Worm (Caenorhabditis elegans) whole organism, L4 larva: ENCODE data around the gene nas-11.
A peak's percentile ranks its signal among the peaks of the same experiment; 100 is the strongest.

ENCODE experiments used
- F10B5.3 ChIP-seq: sonication (generic microtip); optimal IDR thresholded peaks from 2 replicates; lab custom pipeline; 2016; ENCODE audit warnings: mild to moderate bottlenecking, missing genetic modification characterization, missing compliant biosample characterization
- T20F7.1 ChIP-seq: fragments of 200-800 bp; sonication (Bioruptor generic); optimal IDR thresholded peaks from 2 replicates; lab custom pipeline; 2018; ENCODE audit warnings: mild to moderate bottlenecking, missing genetic modification characterization, missing compliant biosample characterization
- T26A8.4 ChIP-seq: fragments of 200-800 bp; sonication (Bioruptor generic); IDR thresholded peaks from 2 replicates; pipeline ENCODE4 v1.3.6; 2022; ENCODE audit warnings: missing genetic modification characterization, missing compliant biosample characterization
- Y48G9A.11 ChIP-seq: fragments of 200-800 bp; sonication (Bioruptor generic); IDR thresholded peaks from 2 replicates; pipeline ENCODE4 v1.3.6; 2022; ENCODE audit warnings: missing genetic modification reagents, missing genetic modification characterization, missing compliant biosample characterization
- aha-1 ChIP-seq: fragments of 150-350 bp; peaks from one replicate; lab custom pipeline; 2014; ENCODE audit warnings: missing biosample characterization, missing genetic modification characterization
- ama-1 ChIP-seq: fragments of 150-350 bp; optimal IDR thresholded peaks from 2 replicates; lab custom pipeline; 2014; ENCODE audit warnings: inconsistent platforms, mixed read lengths
- ceh-20 ChIP-seq: fragments of 200-800 bp; sonication (Bioruptor generic); IDR thresholded peaks from 2 replicates; pipeline ENCODE4 v1.3.6; 2022; ENCODE audit warnings: missing genetic modification reagents, missing genetic modification characterization, missing compliant biosample characterization
- ceh-28 ChIP-seq: fragments of 150-350 bp; optimal IDR thresholded peaks from 2 replicates; lab custom pipeline; 2014; ENCODE audit warnings: missing biosample characterization, missing genetic modification reagents, missing genetic modification characterization
- cey-2 ChIP-seq: sonication (generic microtip); optimal IDR thresholded peaks from 3 replicates; lab custom pipeline; 2017; ENCODE audit warnings: missing genetic modification characterization, mild to moderate bottlenecking, missing compliant biosample characterization, antibody characterized with exemption, borderline replicate concordance; ENCODE audit not compliant: insufficient read depth
- dmd-6 ChIP-seq: fragments of 200-800 bp; sonication (Bioruptor generic); IDR thresholded peaks from 2 replicates; pipeline ENCODE4 v1.3.6; 2022; ENCODE audit warnings: missing genetic modification reagents, missing genetic modification characterization, missing compliant biosample characterization
- dmd-9 ChIP-seq: fragments of 200-800 bp; sonication (Bioruptor generic); IDR thresholded peaks from 2 replicates; pipeline ENCODE4 v1.3.6; 2022; ENCODE audit warnings: missing genetic modification reagents, missing genetic modification characterization, missing compliant biosample characterization
- dpl-1 ChIP-seq: fragments of 150-350 bp; optimal IDR thresholded peaks from 2 replicates; lab custom pipeline; 2014; ENCODE audit warnings: missing biosample characterization, missing genetic modification reagents, missing genetic modification characterization
- duxl-1 ChIP-seq: sonication (generic microtip); optimal IDR thresholded peaks from 2 replicates; lab custom pipeline; 2016; ENCODE audit warnings: mild to moderate bottlenecking, missing genetic modification characterization, moderate library complexity, missing compliant biosample characterization; ENCODE audit not compliant: poor library complexity
- dve-1 ChIP-seq: sonication (generic microtip); optimal IDR thresholded peaks from 2 replicates; lab custom pipeline; 2017; ENCODE audit warnings: antibody characterized with exemption, mild to moderate bottlenecking, missing genetic modification characterization, missing compliant biosample characterization; ENCODE audit not compliant: insufficient read depth
- hif-1 ChIP-seq, 2 experiments: sonication (generic microtip); optimal IDR thresholded peaks; 2 replicates each; lab custom pipeline; 2016 to 2017; ENCODE audit warnings: missing compliant biosample characterization in 2 of 2, missing genetic modification characterization in 2 of 2, missing genetic modification reagents in 2 of 2, missing genotype in 2 of 2, mild to moderate bottlenecking in 1 of 2
- hlh-11 ChIP-seq: fragments of 200-800 bp; sonication (Bioruptor generic); optimal IDR thresholded peaks from 2 replicates; lab custom pipeline; 2018; ENCODE audit warnings: mild to moderate bottlenecking, missing genetic modification characterization, missing compliant biosample characterization
- hlh-30 ChIP-seq: sonication (generic microtip); optimal IDR thresholded peaks from 2 replicates; lab custom pipeline; 2017; ENCODE audit warnings: antibody characterized with exemption, mild to moderate bottlenecking, missing genetic modification characterization, missing compliant biosample characterization; ENCODE audit not compliant: insufficient read depth
- hmg-1.1 ChIP-seq: fragments of 200-800 bp; sonication (Bioruptor generic); IDR thresholded peaks from 2 replicates; pipeline ENCODE4 v1.3.6; 2022; ENCODE audit warnings: missing genetic modification reagents, missing genetic modification characterization, missing compliant biosample characterization
- lin-29 ChIP-seq: fragments of 200-800 bp; sonication (Bioruptor generic); IDR thresholded peaks from 2 replicates; pipeline ENCODE4 v1.3.6; 2022; ENCODE audit warnings: missing genetic modification reagents, missing genetic modification characterization, missing compliant biosample characterization
- lin-38 ChIP-seq: fragments of 200-800 bp; sonication (Bioruptor generic); IDR thresholded peaks from 2 replicates; pipeline ENCODE4 v1.3.6; 2022; ENCODE audit warnings: missing genetic modification reagents, missing genetic modification characterization, missing compliant biosample characterization
- lsy-2 ChIP-seq, 2 experiments: fragments of 150-350 bp in 1 of 2; sonication (generic microtip) in 1 of 2; optimal IDR thresholded peaks; 2 replicates each; lab custom pipeline; 2014 to 2017; ENCODE audit warnings: missing biosample characterization in 2 of 2, missing genetic modification characterization in 2 of 2
- madf-9 ChIP-seq: fragments of 200-800 bp; sonication (Bioruptor generic); conservative IDR thresholded peaks from 2 replicates; pipeline ENCODE4 v1.3.6; 2022; ENCODE audit warnings: missing genetic modification reagents, missing genetic modification characterization, missing compliant biosample characterization
- mdl-1 ChIP-seq, 2 experiments: fragments of 150-350 bp in 1 of 2; sonication (generic microtip) in 1 of 2; optimal IDR thresholded peaks; 2 replicates each; lab custom pipeline; 2014 to 2017; ENCODE audit warnings: missing biosample characterization in 2 of 2, missing genetic modification characterization in 2 of 2
- mdt-29 ChIP-seq: fragments of 200-800 bp; sonication (Bioruptor generic); IDR thresholded peaks from 2 replicates; pipeline ENCODE4 v1.3.6; 2022; ENCODE audit warnings: missing genetic modification reagents, missing genetic modification characterization, missing compliant biosample characterization
- mep-1 ChIP-seq: fragments of 150-350 bp; sonication (generic microtip); optimal IDR thresholded peaks from 3 replicates; lab custom pipeline; 2014; ENCODE audit warnings: missing biosample characterization, missing genetic modification characterization
- mxl-2 ChIP-seq: fragments of 200-800 bp; sonication (Bioruptor generic); conservative IDR thresholded peaks from 2 replicates; pipeline ENCODE4 v1.3.6; 2022; ENCODE audit warnings: missing genetic modification reagents, missing genetic modification characterization, missing compliant biosample characterization
- mxl-3 ChIP-seq: fragments of 200-800 bp; sonication (Bioruptor generic); optimal IDR thresholded peaks from 2 replicates; lab custom pipeline; 2018; ENCODE audit warnings: mild to moderate bottlenecking, missing genetic modification characterization, missing compliant biosample characterization
- nhr-10 ChIP-seq: fragments of 150-350 bp; optimal IDR thresholded peaks from 2 replicates; lab custom pipeline; 2014; ENCODE audit warnings: missing biosample characterization, missing genetic modification characterization
- nhr-11 ChIP-seq: fragments of 150-350 bp; optimal IDR thresholded peaks from 2 replicates; lab custom pipeline; 2014; ENCODE audit warnings: missing biosample characterization, missing genetic modification characterization
- nhr-237 ChIP-seq: sonication (generic microtip); optimal IDR thresholded peaks from 2 replicates; lab custom pipeline; 2017; ENCODE audit warnings: missing biosample characterization, missing genetic modification characterization
- nhr-42 ChIP-seq: fragments of 200-800 bp; sonication (Bioruptor generic); IDR thresholded peaks from 2 replicates; pipeline ENCODE4 v1.3.6; 2022; ENCODE audit warnings: missing genetic modification characterization, missing compliant biosample characterization
- nhr-48 ChIP-seq: sonication (generic microtip); optimal IDR thresholded peaks from 2 replicates; lab custom pipeline; 2016; ENCODE audit warnings: mild to moderate bottlenecking, missing genetic modification characterization, missing compliant biosample characterization
- nhr-6 ChIP-seq: fragments of 150-350 bp; optimal IDR thresholded peaks from 2 replicates; lab custom pipeline; 2014; ENCODE audit warnings: missing biosample characterization, missing genetic modification characterization
- nhr-76 ChIP-seq: fragments of 150-350 bp; optimal IDR thresholded peaks from 2 replicates; lab custom pipeline; 2014; ENCODE audit warnings: missing biosample characterization, missing genetic modification characterization
- pha-4 ChIP-seq, 2 experiments: fragments of 150-350 bp in 1 of 2; fragments of 200-800 bp in 1 of 2; sonication (Bioruptor generic) in 1 of 2; IDR thresholded peaks in 1 of 2; optimal IDR thresholded peaks in 1 of 2; 2 replicates each; pipeline versions ENCODE4 v1.3.6 to Lab custom; 2014 to 2022; ENCODE audit warnings: missing genetic modification characterization in 2 of 2, missing genetic modification reagents in 2 of 2, missing biosample characterization in 1 of 2, missing compliant biosample characterization in 1 of 2
- php-3 ChIP-seq: fragments of 200-800 bp; sonication (Bioruptor generic); IDR thresholded peaks from 2 replicates; pipeline ENCODE4 v1.3.6; 2022; ENCODE audit warnings: missing genetic modification reagents, missing genetic modification characterization, missing compliant biosample characterization
- sdz-12 ChIP-seq: fragments of 200-800 bp; sonication (Bioruptor generic); optimal IDR thresholded peaks from 2 replicates; lab custom pipeline; 2018; ENCODE audit warnings: mild to moderate bottlenecking, missing genetic modification characterization, missing compliant biosample characterization
- snpc-4 ChIP-seq: fragments of 150-350 bp; optimal IDR thresholded peaks from 2 replicates; lab custom pipeline; 2014; ENCODE audit warnings: missing biosample characterization, missing genetic modification characterization
- spr-3 ChIP-seq: fragments of 200-800 bp; sonication (Bioruptor generic); optimal IDR thresholded peaks from 2 replicates; lab custom pipeline; 2018; ENCODE audit warnings: mild to moderate bottlenecking, missing genetic modification characterization, missing compliant biosample characterization
- tra-1 ChIP-seq: fragments of 200-800 bp; sonication (Bioruptor generic); IDR thresholded peaks from 2 replicates; pipeline ENCODE4 v1.3.6; 2022; ENCODE audit warnings: missing genetic modification reagents, missing genetic modification characterization, missing compliant biosample characterization
- unc-62 ChIP-seq, 3 experiments: fragments of 150-350 bp in 1 of 3; sonication (generic microtip); optimal IDR thresholded peaks in 2 of 3; peaks in 1 of 3; 1 replicate in 1 of 3; 2 replicates in 2 of 3; lab custom pipeline; 2014 to 2017; ENCODE audit warnings: missing biosample characterization in 3 of 3, missing genetic modification characterization in 3 of 3, missing genetic modification reagents in 3 of 3, missing genotype in 1 of 3
- zag-1 ChIP-seq: fragments of 150-350 bp; optimal IDR thresholded peaks from 2 replicates; lab custom pipeline; 2014; ENCODE audit warnings: missing biosample characterization, missing genetic modification characterization
- zfp-2 ChIP-seq: sonication (generic microtip); optimal IDR thresholded peaks from 2 replicates; lab custom pipeline; 2016; ENCODE audit warnings: mild to moderate bottlenecking, missing genetic modification characterization, missing compliant biosample characterization
- ztf-7 ChIP-seq: fragments of 150-350 bp; optimal IDR thresholded peaks from 2 replicates; lab custom pipeline; 2014; ENCODE audit warnings: missing biosample characterization, missing genetic modification characterization

The nas-11 gene

ce11 chrX:6746849-6747248 lies 33.5 kb downstream of the nas-11 start:
- TF ChIP-seq sdz-12 (GFP tag; lab: Kevin White, UChicago), result no peak
- peak in 1 of 2 experiments; percentile 31 for TF ChIP-seq unc-62 (GFP tag; optimal IDR thresholded peaks at IDR 0.05 in 1 of 2; lab: Kevin White, UChicago)
- TF ChIP-seq unc-62 (tag; optimal IDR thresholded peaks at IDR 0.05; lab: Kevin White, UChicago), result no peak
- peak; percentile 7 for TF ChIP-seq dve-1 (tag; lab: Kevin White, UChicago)
- TF ChIP-seq mdt-29 (GFP tag; lab: Robert Waterston, UW), result 0 out of 2 replicates have a peak, but pooled peaks have one; percentile 4
- TF ChIP-seq aha-1 (tag; lab: Kevin White, UChicago), result peak; percentile 97
- TF ChIP-seq ama-1 (lab: Kevin White, UChicago), result peak; percentile 46
- no peak for TF ChIP-seq ztf-7
- TF ChIP-seq hmg-1.1, result 0 out of 2 replicates have a peak, but pooled peaks have one; percentile 11
- TF ChIP-seq pha-4 (GFP tag; IDR thresholded peaks at IDR 0.05; lab: Robert Waterston, UW), result no peak
- peak; percentile 34 for TF ChIP-seq pha-4 (tag; optimal IDR thresholded peaks at IDR 0.05; lab: Kevin White, UChicago)
- TF ChIP-seq hif-1 (tag; optimal IDR thresholded peaks at IDR 0.05; lab: Kevin White, UChicago), result peak in 1 of 2 experiments; percentile 64
- TF ChIP-seq T20F7.1 (GFP tag; lab: Kevin White, UChicago), result no peak
- TF ChIP-seq lin-38, result peak; percentile 29; the same call in 1 of the 2 replicates
- peak in 1 of 2 experiments; percentile 89 for TF ChIP-seq mdl-1 (tag; optimal IDR thresholded peaks at IDR 0.05; lab: Kevin White, UChicago)
- no peak for TF ChIP-seq T26A8.4
- TF ChIP-seq lsy-2 (tag; optimal IDR thresholded peaks at IDR 0.05; lab: Kevin White, UChicago), result peak in 1 of 2 experiments; percentile 14
- peak; percentile 54 for TF ChIP-seq hlh-30 (tag; lab: Kevin White, UChicago)

ce11 chrX:6747906-6748356 lies 34.6 kb downstream of the nas-11 start:
- TF ChIP-seq madf-9 (GFP tag; lab: Robert Waterston, UW) (0 out of 2 replicates have a peak, but pooled peaks have one; percentile 9), mep-1 (peak; percentile 41), mdl-1 (tag; optimal IDR thresholded peaks at IDR 0.05; lab: Kevin White, UChicago) (peak in 1 of 2 experiments; percentile 99), nhr-76 (tag; lab: Kevin White, UChicago) (no peak), hlh-11 (tag; lab: Kevin White, UChicago) (peak; percentile 95), nhr-48 (tag; lab: Kevin White, UChicago) (peak; percentile 94), dpl-1 (GFP tag; lab: Kevin White, UChicago) (peak; percentile 1), php-3 (GFP tag; lab: Robert Waterston, UW) (peak; percentile 78), nhr-10 (no peak), dmd-6 (GFP tag; lab: Robert Waterston, UW) (peak; percentile 97), ama-1 (lab: Kevin White, UChicago) (no peak), hlh-30 (tag; lab: Kevin White, UChicago) (peak; percentile 96), nhr-42 (GFP tag; lab: Robert Waterston, UW) (no peak), nhr-237 (tag; lab: Kevin White, UChicago) (no peak), snpc-4 (tag; lab: Kevin White, UChicago) (no peak), Y48G9A.11 (GFP tag; lab: Robert Waterston, UW) (peak; percentile 44; the same call in 1 of the 2 replicates), ztf-7 (peak; percentile 28), ceh-28 (tag; lab: Kevin White, UChicago) (no peak), dmd-9 (GFP tag; lab: Robert Waterston, UW) (0 out of 2 replicates have a peak, but pooled peaks have one; percentile 40), mxl-3 (GFP tag; lab: Kevin White, UChicago) (peak; percentile 59), zfp-2 (tag; lab: Kevin White, UChicago) (no peak), cey-2 (tag; lab: Kevin White, UChicago) (no peak), F10B5.3 (tag; lab: Kevin White, UChicago) (peak; percentile 33), unc-62 (GFP tag; optimal IDR thresholded peaks at IDR 0.05 in 1 of 2; lab: Kevin White, UChicago) (peak in 1 of 2 experiments; percentile 49), unc-62 (tag; optimal IDR thresholded peaks at IDR 0.05; lab: Kevin White, UChicago) (no peak), hif-1 (tag; optimal IDR thresholded peaks at IDR 0.05; lab: Kevin White, UChicago) (peak in 1 of 2 experiments; percentile 85), aha-1 (tag; lab: Kevin White, UChicago) (peak; percentile 95), spr-3 (GFP tag; lab: Kevin White, UChicago) (peak; percentile 2), nhr-6 (tag; lab: Kevin White, UChicago) (peak; percentile 77), zag-1 (tag; lab: Kevin White, UChicago) (no peak), lsy-2 (tag; optimal IDR thresholded peaks at IDR 0.05; lab: Kevin White, UChicago) (peak in 1 of 2 experiments; percentile 45), nhr-11 (tag; lab: Kevin White, UChicago) (no peak), lin-38 (peak; percentile 45), ceh-20 (GFP tag; lab: Robert Waterston, UW) (0 out of 2 replicates have a peak, but pooled peaks have one; percentile 7), duxl-1 (tag; lab: Kevin White, UChicago) (peak; percentile 19), lin-29 (GFP tag; lab: Robert Waterston, UW) (no peak), dve-1 (tag; lab: Kevin White, UChicago) (peak; percentile 87), tra-1 (GFP tag; lab: Robert Waterston, UW) (peak; percentile 65; the same call in 1 of the 2 replicates), mxl-2 (GFP tag; lab: Robert Waterston, UW) (peak; percentile 83)
